Fruit fly (Drosophila melanogaster): ENCODE data around the gene TbCMF46.

- TF ChIP-seq EcR (GFP tag; optimal IDR thresholded peaks at IDR 0.05) (no peak), Dll (optimal IDR thresholded peaks at IDR 0.05) (no peak), pan (optimal IDR thresholded peaks at IDR 0.05) (no peak), psq (optimal IDR thresholded peaks at IDR 0.05) (no peak), usp (GFP tag; optimal IDR thresholded peaks at IDR 0.05) (no peak), CG8478 (optimal IDR thresholded peaks at IDR 0.05) (no peak)
Measured at dm6 chr2L:9882393-9882971, 42.2 kb downstream of the TbCMF46 start.

Data from whole organism.